Fruit fly (Drosophila melanogaster): ENCODE data around the gene NaPi-III.
"Not testable (repeated sequence)": the region's sequence is repeated elsewhere in the genome, so short reads cannot be mapped to it uniquely, and the experiment has no call there.

- not testable (repeated sequence) for TF ChIP-seq CG5204, Clk (GFP tag; optimal IDR thresholded peaks at IDR 0.05)
Observed at dm6 chr3L:11132055-11132454, 8.9 kb downstream of the NaPi-III start, which contains the start of gene CG32074.

Data from whole organism, adult.